Comparison of ENCODE assay signal across 3 fruit fly cellular contexts in genomic region chr2L:10774041-10774440, dm6.
TF ChIP-seq lines count a peak whose summit lies in the region.

No protein-coding gene starts in this region.

- TF ChIP-seq CTCF in whole organism, embryonic (GFP tag; optimal IDR thresholded peaks at IDR 0.05; lab: Kevin White, UChicago): peak; percentile 42

TF ChIP-seq in whole organism, embryonic, 481 proteins besides CTCF, POLR2A, EP300 and RAD21:
- TF ChIP-seq ci (GFP tag; IDR thresholded peaks at IDR 0.05; lab: Robert Waterston, UW) (0 out of 3 replicates have a peak, but pooled peaks have one; percentile 17), CG16779 (GFP tag; IDR thresholded peaks at IDR 0.05; lab: Robert Waterston, UW) (0 out of 2 replicates have a peak, but pooled peaks have one; percentile 12), CG9609 (GFP tag; optimal IDR thresholded peaks at IDR 0.05; lab: Kevin White, UChicago) (no peak), CG11504 (tag; optimal IDR thresholded peaks at IDR 0.05; lab: Kevin White, UChicago) (peak; percentile 98), Med (GFP tag; lab: Kevin White, UChicago) (peak; percentile 72), CG13287 (GFP tag; IDR thresholded peaks at IDR 0.05; lab: Robert Waterston, UW; ENCODE audit: partially characterized antibody) (peak; percentile 30; the same call in 1 of the 2 replicates), crol (GFP tag; IDR thresholded peaks at IDR 0.05; lab: Robert Waterston, UW) (peak; percentile 66), scrt (GFP tag; optimal IDR thresholded peaks at IDR 0.05; lab: Kevin White, UChicago) (peak; percentile 80), so (GFP tag; IDR thresholded peaks at IDR 0.05; lab: Robert Waterston, UW) (no peak), Rfx (GFP tag; IDR thresholded peaks at IDR 0.05; lab: Robert Waterston, UW) (peak; percentile 44; the same call in 1 of the 2 replicates)

TF ChIP-seq in whole organism, prepupa, 60 proteins besides CTCF, POLR2A, EP300 and RAD21:
- no peak for TF ChIP-seq CG4318 (GFP tag; optimal IDR thresholded peaks at IDR 0.05; lab: Kevin White, UChicago)
- TF ChIP-seq fd85E (GFP tag; optimal IDR thresholded peaks at IDR 0.05; lab: Kevin White, UChicago): no peak
- no peak for TF ChIP-seq Eip75B (GFP tag; optimal IDR thresholded peaks at IDR 0.05; lab: Kevin White, UChicago)
- TF ChIP-seq spab (GFP tag; optimal IDR thresholded peaks at IDR 0.05; lab: Kevin White, UChicago): no peak
- TF ChIP-seq ss (GFP tag; optimal IDR thresholded peaks at IDR 0.05; lab: Kevin White, UChicago): no peak
- TF ChIP-seq topi (GFP tag; optimal IDR thresholded peaks at IDR 0.05; lab: Kevin White, UChicago): no peak
- TF ChIP-seq salr (GFP tag; optimal IDR thresholded peaks at IDR 0.05; lab: Kevin White, UChicago): no peak
- TF ChIP-seq Eip93F (GFP tag; optimal IDR thresholded peaks at IDR 0.05; lab: Kevin White, UChicago): no peak
- TF ChIP-seq pdm3 (GFP tag; optimal IDR thresholded peaks at IDR 0.05; lab: Kevin White, UChicago): no peak
- no peak for TF ChIP-seq CG16779 (tag; optimal IDR thresholded peaks at IDR 0.05; lab: Kevin White, UChicago)
- no peak for TF ChIP-seq CG32006 (GFP tag; optimal IDR thresholded peaks at IDR 0.05; lab: Kevin White, UChicago)
- peak; percentile 94 for TF ChIP-seq CG3919 (GFP tag; optimal IDR thresholded peaks at IDR 0.05; lab: Kevin White, UChicago)
- no peak for TF ChIP-seq achi (GFP tag; optimal IDR thresholded peaks at IDR 0.05; lab: Kevin White, UChicago)
- 0 out of 3 replicates have a peak, but pooled peaks have one; percentile 12 for TF ChIP-seq eg (GFP tag; IDR thresholded peaks at IDR 0.05; lab: Robert Waterston, UW)
- no peak for TF ChIP-seq acj6 (GFP tag; optimal IDR thresholded peaks at IDR 0.05; lab: Kevin White, UChicago)
TF ChIP-seq in whole organism, prepupa: peak in this region for 2.

TF ChIP-seq in whole organism, pupa, 21 proteins besides CTCF, POLR2A, EP300 and RAD21:
- no peak for TF ChIP-seq CG32121 (GFP tag; IDR thresholded peaks at IDR 0.05; lab: Robert Waterston, UW)
- peak; percentile 42; the same call in 1 of the 2 replicates for TF ChIP-seq CG12605 (GFP tag; IDR thresholded peaks at IDR 0.05; lab: Robert Waterston, UW)
- TF ChIP-seq CG34367 (tag; optimal IDR thresholded peaks at IDR 0.05; lab: Kevin White, UChicago): no peak
- TF ChIP-seq CG15710 (tag; optimal IDR thresholded peaks at IDR 0.05; lab: Kevin White, UChicago): no peak
- TF ChIP-seq rn (GFP tag; IDR thresholded peaks at IDR 0.05; lab: Robert Waterston, UW): no peak
- TF ChIP-seq CG10348 (GFP tag; IDR thresholded peaks at IDR 0.05; lab: Robert Waterston, UW): no peak
- TF ChIP-seq Snoo (tag; optimal IDR thresholded peaks at IDR 0.05; lab: Kevin White, UChicago): no peak
- no peak for TF ChIP-seq EcR (GFP tag; optimal IDR thresholded peaks at IDR 0.05; lab: Kevin White, UChicago)
- TF ChIP-seq Ets98B (GFP tag; IDR thresholded peaks at IDR 0.05; lab: Robert Waterston, UW): no peak
- peak; percentile 33; the same call in 1 of the 3 replicates for TF ChIP-seq CG4496 (GFP tag; IDR thresholded peaks at IDR 0.05; lab: Robert Waterston, UW)
- TF ChIP-seq gl (tag; optimal IDR thresholded peaks at IDR 0.05; lab: Kevin White, UChicago): no peak
TF ChIP-seq in whole organism, pupa: peak in this region for 2.

Comparison
In these comparisons a context has a peak if more than half of its experiments do, and no peak if none do; other contexts are left out.
1. Of the 7 proteins assayed by ChIP-seq in both whole organism, embryonic and whole organism, prepupa: peak only in whole organism, embryonic: CG16779; only in whole organism, prepupa: none; in both: none; in neither: 6.